Worm (Caenorhabditis elegans) whole organism, dauer: ENCODE results near the gene far-4.

Experiments used
- unc-62 ChIP-seq: sonication (generic microtip); optimal IDR thresholded peaks from 2 replicates; lab custom pipeline; 2017; ENCODE audit warnings: missing biosample characterization, missing genetic modification reagents, missing genetic modification characterization

Gene far-4

DNA sequence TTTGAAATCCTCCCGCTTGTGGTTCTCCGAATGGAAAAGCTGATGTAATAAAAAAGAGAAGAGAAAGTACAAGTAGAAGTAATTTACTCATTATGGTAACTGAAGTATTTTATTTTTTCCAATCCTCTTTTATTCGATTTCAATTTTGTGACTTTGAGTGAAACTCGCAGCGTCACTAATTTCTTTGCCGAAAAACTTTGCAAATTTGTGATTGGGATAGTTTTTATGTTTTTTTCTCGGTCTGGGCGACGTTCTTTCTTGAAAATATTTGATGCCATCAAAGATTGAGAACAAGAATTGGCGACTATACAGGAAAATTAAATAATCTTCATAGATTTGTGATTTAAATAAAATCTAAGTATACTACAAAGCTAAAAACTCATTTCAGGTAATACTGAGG, at the start of gene far-4:
TSS of gene far-4 (minus strand) at position 101 of the 400 bp plus-strand sequence.
- TF ChIP-seq unc-62 (GFP tag; lab: Kevin White, UChicago): no peak

DNA sequence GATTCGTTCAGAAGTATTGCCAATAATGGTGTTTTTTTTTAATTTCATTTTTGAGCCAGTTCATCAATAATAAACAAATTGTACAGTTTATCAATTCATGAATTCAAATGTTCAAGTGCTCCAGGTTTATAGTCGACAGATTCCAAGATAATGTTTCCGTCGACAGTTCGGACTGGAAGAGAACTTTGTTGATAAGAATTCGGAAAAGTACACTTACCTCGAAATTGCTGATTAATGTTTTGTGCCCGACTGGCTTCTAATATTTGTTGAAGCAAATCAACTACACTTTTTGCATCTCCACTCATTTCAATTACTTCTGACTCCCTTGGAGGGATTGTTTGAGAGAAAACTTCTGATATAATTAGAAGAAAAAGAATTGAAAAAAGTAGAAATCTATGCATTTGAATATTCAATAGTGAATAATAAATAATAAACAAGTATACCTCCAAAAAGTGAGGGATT, 49.7 kb upstream of the far-4 start, which contains the start of gene W07G4.8:
TSS of gene W07G4.8 (minus strand) at position 412 of the 462 bp plus-strand sequence.
- no peak for TF ChIP-seq unc-62 (GFP tag; lab: Kevin White, UChicago)

DNA sequence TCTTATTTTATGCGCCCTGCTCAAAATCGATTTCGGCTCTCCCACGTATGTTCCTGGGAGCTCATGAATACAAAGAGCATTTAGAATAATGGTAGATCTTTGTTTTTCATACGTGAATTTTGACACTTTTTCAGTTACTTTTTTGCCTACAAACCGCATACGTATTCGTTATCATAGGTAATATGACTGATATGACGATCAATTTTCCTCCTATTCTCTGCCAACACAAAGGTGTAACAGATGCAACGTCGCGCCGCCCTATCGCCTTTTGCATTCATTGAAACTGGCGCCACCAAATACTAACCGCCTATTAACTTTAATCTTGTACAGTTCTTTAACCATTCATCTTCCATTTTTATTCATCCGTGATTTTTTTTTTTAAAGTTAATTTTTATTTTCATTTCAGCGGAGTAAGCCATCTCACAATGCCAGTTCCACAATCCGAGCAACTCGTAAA, 48.1 kb upstream of the far-4 start, which contains the start of gene W07G4.5:
TSS of gene W07G4.5 (plus strand) at position 407 of the 457 bp plus-strand sequence.
- no peak for TF ChIP-seq unc-62 (GFP tag; lab: Kevin White, UChicago)

DNA sequence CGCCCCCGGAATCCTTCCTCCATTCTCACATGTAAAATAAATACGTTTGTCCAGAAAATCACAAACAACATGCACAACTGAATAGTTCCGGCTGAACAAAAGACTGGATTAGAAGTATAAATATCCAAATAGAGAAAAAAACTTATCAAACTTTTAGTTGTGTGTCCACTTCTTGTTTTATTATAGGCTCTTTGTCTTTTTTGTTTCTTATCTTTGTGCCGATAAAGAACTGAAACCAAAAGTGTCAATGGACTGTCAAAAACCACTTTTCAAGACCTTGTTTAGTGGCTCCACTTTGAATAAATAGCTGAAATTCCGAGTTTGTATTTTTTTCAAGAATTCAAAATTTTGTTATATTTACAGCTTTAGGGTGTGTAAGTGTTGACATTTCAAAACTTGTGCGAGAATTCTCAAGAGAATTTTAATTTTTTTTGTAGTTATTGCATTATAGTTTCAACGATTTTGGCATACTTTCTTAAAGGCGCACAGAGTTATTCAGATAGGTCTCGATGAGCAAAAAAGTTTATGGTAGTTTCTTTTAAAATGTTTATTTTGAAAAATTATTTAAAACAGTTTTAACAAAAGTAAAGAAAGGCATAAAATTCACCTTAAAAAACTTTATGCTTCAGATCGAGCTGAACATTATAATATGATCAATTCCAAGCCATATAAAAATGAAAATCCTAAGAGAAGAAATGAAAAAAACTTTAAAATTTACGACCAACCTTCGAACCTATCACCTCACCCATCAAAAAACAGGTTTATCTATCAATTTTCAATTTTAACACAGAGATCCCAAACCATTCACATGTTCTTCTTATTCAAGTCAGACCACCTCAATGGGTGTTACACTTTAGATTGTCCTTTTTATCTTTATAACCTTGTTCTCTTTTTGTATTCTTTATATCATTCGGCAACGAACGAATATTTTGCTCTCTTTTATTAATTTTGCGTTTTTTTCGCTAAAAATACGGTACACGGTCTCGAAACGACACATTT, 47.0 kb upstream of the far-4 start:
- TF ChIP-seq unc-62 (GFP tag; lab: Kevin White, UChicago): no peak

- TF ChIP-seq unc-62 (GFP tag; lab: Kevin White, UChicago): no peak
Measured at ce11 chrV:13045017-13045416, 45.6 kb upstream of the far-4 start.

- TF ChIP-seq unc-62 (GFP tag; lab: Kevin White, UChicago): no peak
Measured at ce11 chrV:13043832-13044521, 44.5 kb upstream of the far-4 start.

- TF ChIP-seq unc-62 (GFP tag; lab: Kevin White, UChicago): no peak
Measured at ce11 chrV:13043195-13043762, 43.8 kb upstream of the far-4 start, which contains the start of gene lap-2. Gene lap-2, plus strand, starts transcription at chrV:13043712.

DNA sequence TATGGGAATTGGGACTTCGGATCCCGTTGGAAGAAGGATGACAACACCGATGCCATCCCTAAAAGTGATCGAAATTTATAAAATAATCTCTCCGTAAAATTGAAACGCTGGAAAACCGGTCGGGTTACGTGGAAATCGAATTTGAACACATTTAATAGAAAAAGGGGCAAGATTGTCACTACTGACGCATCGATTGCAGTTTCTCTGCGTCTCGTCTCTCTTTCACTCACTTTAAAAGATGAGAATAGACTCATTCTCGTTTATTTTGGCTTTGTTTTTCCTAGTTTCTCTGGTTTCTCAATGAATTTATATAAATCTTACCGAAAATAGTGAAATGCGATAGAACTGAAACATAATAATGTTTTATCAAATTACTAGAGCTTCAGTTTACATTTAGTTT, 42.2 kb upstream of the far-4 start, which contains the start of gene scyl-1:
TSS of gene scyl-1 (minus strand) at position 56 of the 400 bp plus-strand sequence.
- TF ChIP-seq unc-62 (GFP tag; lab: Kevin White, UChicago): no peak

- no peak for TF ChIP-seq unc-62 (GFP tag; lab: Kevin White, UChicago)
Measured at ce11 chrV:13036466-13036865, 37.0 kb upstream of the far-4 start, which contains the start of gene W07G4.2. Gene W07G4.2, minus strand, starts transcription at chrV:13036566.

DNA sequence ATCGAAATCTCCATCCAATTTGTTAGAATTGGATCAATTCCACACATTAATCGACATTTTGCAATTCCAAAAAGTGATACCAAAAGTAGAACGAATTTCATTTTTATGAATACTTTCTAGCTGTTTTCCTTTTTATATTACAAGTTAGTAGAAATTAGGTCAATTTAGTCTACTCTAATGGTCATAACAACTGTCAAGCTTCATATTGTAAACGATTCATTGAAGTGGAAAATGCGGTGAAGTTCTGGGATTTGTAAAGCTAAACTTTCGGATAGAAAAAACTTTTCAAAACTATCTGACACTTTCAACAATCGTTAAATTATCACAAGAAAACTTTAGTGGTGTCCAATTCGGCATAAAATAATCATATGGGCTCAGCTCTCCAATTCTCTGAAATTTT, 35.1 kb upstream of the far-4 start, which contains the start of gene W07G4.7:
TSS of gene W07G4.7 (minus strand) at position 101 of the 400 bp plus-strand sequence.
- TF ChIP-seq unc-62 (GFP tag; lab: Kevin White, UChicago): no peak

ce11 chrV:13033223-13033622, 33.8 kb upstream of the far-4 start, which contains the start of gene W07G4.1:
Gene W07G4.1, plus strand, starts transcription at chrV:13033523.
- TF ChIP-seq unc-62 (GFP tag; lab: Kevin White, UChicago): no peak

DNA sequence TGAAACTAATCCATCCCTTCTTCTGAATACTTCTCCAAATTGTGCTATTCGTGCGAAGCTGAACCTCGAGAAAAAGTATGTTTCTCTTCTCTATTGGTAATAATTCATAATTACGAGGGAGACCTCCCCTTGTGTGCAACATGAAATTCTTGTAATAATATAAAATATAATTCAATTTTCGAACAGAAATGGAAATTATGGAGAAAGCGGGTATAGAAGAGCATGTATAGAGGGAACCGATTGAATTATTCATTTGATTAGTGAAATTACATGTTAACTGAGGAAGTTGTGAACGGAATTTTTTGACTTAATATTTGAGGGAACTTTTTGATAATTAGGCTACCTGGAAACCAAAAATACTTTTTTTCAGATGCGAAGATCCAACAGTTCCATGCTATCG, 29.4 kb upstream of the far-4 start:
- no peak for TF ChIP-seq unc-62 (GFP tag; lab: Kevin White, UChicago)

DNA sequence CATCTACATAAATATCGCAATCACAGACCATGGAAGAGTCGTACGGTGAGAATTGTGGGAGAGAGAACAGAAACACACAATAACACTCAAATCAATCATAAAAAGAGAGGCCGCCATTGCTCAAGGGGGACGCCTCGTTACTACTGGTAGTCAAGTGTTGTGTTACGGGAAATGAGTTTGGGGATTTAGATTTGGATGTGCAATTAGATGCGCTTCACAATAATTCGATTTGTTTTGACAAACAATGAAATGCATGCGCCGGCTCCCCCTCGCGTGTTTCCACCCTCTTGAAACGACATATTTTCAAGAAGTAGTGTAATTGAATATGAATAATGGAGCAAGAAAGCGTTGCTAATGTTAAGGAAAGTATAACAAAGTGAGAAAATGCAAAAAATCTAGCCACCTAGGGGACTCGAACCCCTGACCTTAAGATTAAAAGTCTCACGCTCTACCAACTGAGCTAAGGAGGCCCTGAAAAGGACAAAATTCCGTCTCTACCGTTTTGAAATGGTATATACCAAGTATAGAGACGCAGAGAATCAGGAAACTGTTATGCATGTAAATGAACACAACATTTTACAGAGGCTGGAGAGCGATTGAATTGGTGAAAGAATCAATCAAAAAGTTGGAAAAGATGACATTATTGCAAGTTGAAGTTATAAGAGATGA, 27.3 kb upstream of the far-4 start:
- no peak for TF ChIP-seq unc-62 (GFP tag; lab: Kevin White, UChicago)

DNA sequence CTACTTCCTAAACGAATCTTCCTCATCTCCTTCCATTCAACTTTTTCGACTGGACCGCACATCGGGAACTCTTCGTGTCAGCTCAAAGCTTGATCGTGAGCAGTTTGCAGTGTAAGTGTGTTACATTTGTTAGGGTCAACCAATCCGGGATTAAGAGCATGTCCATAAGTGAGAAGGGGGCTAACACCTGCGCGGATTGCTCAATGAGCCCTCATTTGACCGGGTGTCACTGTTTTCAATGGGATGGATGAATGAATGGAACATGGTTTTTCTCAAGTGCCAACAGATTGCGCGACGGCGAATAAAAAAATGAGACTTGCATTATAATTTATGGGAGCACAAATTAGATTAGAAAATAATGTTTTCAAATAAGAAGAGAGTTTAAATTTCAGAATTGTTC, 25.8 kb upstream of the far-4 start:
- TF ChIP-seq unc-62 (GFP tag; lab: Kevin White, UChicago): no peak

- TF ChIP-seq unc-62 (GFP tag; lab: Kevin White, UChicago): no peak
Measured at ce11 chrV:13024499-13024898, 25.0 kb upstream of the far-4 start.
